Worm (Caenorhabditis elegans): ENCODE data around the gene bbs-5.

DNA sequence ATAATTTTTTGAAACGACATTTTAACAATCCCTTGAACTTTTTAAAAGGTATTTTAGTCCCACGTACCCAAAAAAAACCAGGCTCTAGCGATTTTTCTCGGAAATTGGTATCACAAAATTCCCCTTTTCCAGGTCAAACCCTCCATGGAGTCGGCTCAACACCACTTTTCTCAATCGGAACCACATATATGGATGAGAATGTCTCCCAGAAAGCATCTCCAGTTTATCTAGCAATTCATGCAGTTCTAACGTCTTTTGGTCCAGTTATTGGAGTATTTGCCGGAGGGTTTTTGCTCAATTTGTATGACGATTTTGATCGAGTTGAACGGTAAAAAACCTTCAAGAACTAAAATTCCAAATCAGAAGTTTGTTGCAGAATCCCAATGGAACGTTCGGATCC, 21.5 kb downstream of the bbs-5 start:
- no peak for TF ChIP-seq him-1 (tag; optimal IDR thresholded peaks at IDR 0.05)
- TF ChIP-seq W03F9.2 (tag; optimal IDR thresholded peaks at IDR 0.05) = no peak
- TF ChIP-seq dao-5 (tag; optimal IDR thresholded peaks at IDR 0.05) = no peak

Measured in whole organism, L4/young adult.